Fruit fly (Drosophila melanogaster): ENCODE measurements around the gene CG12531.

The CG12531 gene

DNA sequence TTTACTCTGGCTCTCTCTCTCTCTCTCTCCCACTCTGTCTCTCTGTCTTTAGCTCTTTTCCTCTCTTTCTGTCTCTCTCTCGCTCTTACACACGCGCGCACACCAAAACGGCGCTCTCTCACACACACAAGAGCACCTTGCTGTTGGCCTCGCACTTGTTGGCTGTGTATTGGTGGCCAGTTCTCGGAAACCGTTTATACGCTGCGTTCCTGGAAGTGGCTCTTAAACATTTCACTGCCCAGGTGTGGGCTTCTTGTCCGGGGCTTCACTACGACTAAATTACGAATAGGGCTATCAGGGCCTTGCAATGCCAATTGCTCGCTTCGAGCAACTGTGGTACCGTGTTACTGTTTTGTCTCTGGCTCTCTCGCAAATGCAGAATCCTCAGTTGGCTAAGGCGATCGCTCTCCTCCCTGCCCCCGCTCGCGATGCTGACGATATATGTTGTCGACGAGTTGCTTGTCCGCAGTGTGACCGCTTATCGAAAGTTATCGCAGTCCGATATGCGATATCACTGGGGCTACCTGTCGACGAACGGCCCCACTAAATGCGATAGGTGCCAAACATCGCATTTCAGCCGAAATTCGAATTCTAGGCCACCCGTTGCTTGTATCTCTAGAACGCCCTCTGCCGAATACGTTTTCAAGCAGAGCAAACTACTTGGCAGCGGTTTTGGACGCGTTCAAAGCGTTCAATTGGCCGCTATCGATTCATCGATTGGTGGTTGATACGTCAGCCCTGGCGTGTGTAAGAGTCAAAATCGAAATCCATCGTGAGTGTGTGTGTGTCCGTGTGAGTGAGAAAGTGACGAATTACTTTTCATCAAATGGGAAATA lies 35.5 kb upstream of the CG12531 start, which contains the start of the genes dome and Ubqn (continued):
- TF ChIP-seq CG1647 (GFP tag; optimal IDR thresholded peaks at IDR 0.05), result no peak
- peak; percentile 96 for TF ChIP-seq vnd (GFP tag; IDR thresholded peaks at IDR 0.05; ENCODE audit: partially characterized antibody)
- TF ChIP-seq Meics (GFP tag; optimal IDR thresholded peaks at IDR 0.05), result peak; percentile 36
- peak; percentile 33 for TF ChIP-seq NC2β (GFP tag; optimal IDR thresholded peaks at IDR 0.05)
- TF ChIP-seq CG8944 (GFP tag; optimal IDR thresholded peaks at IDR 0.05), result no peak
- no peak for TF ChIP-seq usp (GFP tag; optimal IDR thresholded peaks at IDR 0.05)
- TF ChIP-seq Hr3 (GFP tag; optimal IDR thresholded peaks at IDR 0.05), result no peak
- no peak for TF ChIP-seq Hey (tag; optimal IDR thresholded peaks at IDR 0.05)
- TF ChIP-seq seq (GFP tag; IDR thresholded peaks at IDR 0.05), result no peak
- no peak for TF ChIP-seq CG4360 (GFP tag; IDR thresholded peaks at IDR 0.05)
- TF ChIP-seq h (optimal IDR thresholded peaks at IDR 0.05), result no peak
- TF ChIP-seq CG10274 (GFP tag; optimal IDR thresholded peaks at IDR 0.05), result no peak
- TF ChIP-seq stwl (tag; optimal IDR thresholded peaks at IDR 0.05), result peak; percentile 72
- no peak for TF ChIP-seq Fer2 (tag; optimal IDR thresholded peaks at IDR 0.05)
- TF ChIP-seq Bdp1 (GFP tag; optimal IDR thresholded peaks at IDR 0.05), result no peak
- TF ChIP-seq CG3407 (GFP tag; optimal IDR thresholded peaks at IDR 0.05), result no peak
- TF ChIP-seq sens-2 (GFP tag; IDR thresholded peaks at IDR 0.05), result no peak
- no peak for TF ChIP-seq vfl (GFP tag; optimal IDR thresholded peaks at IDR 0.05)
- peak; percentile 46 for TF ChIP-seq CG16863 (GFP tag; optimal IDR thresholded peaks at IDR 0.05)
- peak; percentile 20 for TF ChIP-seq lbe (GFP tag; optimal IDR thresholded peaks at IDR 0.05)
- TF ChIP-seq CG6654 (GFP tag; optimal IDR thresholded peaks at IDR 0.05), result no peak
- peak; percentile 23 for TF ChIP-seq dmrt11E (tag; optimal IDR thresholded peaks at IDR 0.05)
- TF ChIP-seq Neu2 (GFP tag; optimal IDR thresholded peaks at IDR 0.05; ENCODE audit: borderline replicate concordance), result peak; percentile 82
- no peak for TF ChIP-seq CG8089 (GFP tag; optimal IDR thresholded peaks at IDR 0.05)
- TF ChIP-seq Dbx (GFP tag; IDR thresholded peaks at IDR 0.05), result peak; percentile 32; the same call in 1 of the 3 replicates
- peak; percentile 53 for TF ChIP-seq CG8290 (GFP tag; optimal IDR thresholded peaks at IDR 0.05)
- peak in 1 of 2 experiments; percentile 64 for TF ChIP-seq CG8290 (tag; optimal IDR thresholded peaks at IDR 0.05)
- peak; percentile 77 for TF ChIP-seq nom (GFP tag; optimal IDR thresholded peaks at IDR 0.05)
- no peak for TF ChIP-seq CG10959 (GFP tag; IDR thresholded peaks at IDR 0.05)
- TF ChIP-seq Antp (GFP tag; optimal IDR thresholded peaks at IDR 0.05), result no peak
- peak; percentile 48 for TF ChIP-seq Fer1 (GFP tag; optimal IDR thresholded peaks at IDR 0.05)
- no peak for TF ChIP-seq CG11723 (GFP tag; optimal IDR thresholded peaks at IDR 0.05)
- TF ChIP-seq bbx (GFP tag; IDR thresholded peaks at IDR 0.05; ENCODE audit: partially characterized antibody), result peak; percentile 82
- TF ChIP-seq Rfx (GFP tag; IDR thresholded peaks at IDR 0.05), result no peak
- peak; percentile 33 for TF ChIP-seq kah (GFP tag; optimal IDR thresholded peaks at IDR 0.05)
- peak; percentile 49 for TF ChIP-seq CG12071 (GFP tag; optimal IDR thresholded peaks at IDR 0.05)
- TF ChIP-seq fd102C (GFP tag; optimal IDR thresholded peaks at IDR 0.05), result no peak
- peak; percentile 98 for TF ChIP-seq Trl (optimal IDR thresholded peaks at IDR 0.05)
- TF ChIP-seq Trl (GFP tag; optimal IDR thresholded peaks at IDR 0.05), result peak; percentile 22
- TF ChIP-seq Hmr (GFP tag; optimal IDR thresholded peaks at IDR 0.05), result peak; percentile 22
- TF ChIP-seq Ptx1 (GFP tag; IDR thresholded peaks at IDR 0.05), result no peak
- no peak for TF ChIP-seq Gsc (GFP tag; IDR thresholded peaks at IDR 0.05)
- no peak for TF ChIP-seq Bteb2 (GFP tag; optimal IDR thresholded peaks at IDR 0.05)
- no peak for TF ChIP-seq Mes4 (GFP tag; optimal IDR thresholded peaks at IDR 0.05)
- no peak for TF ChIP-seq GATAe (GFP tag; conservative IDR thresholded peaks at IDR 0.05)
- no peak for TF ChIP-seq fd64A (GFP tag; optimal IDR thresholded peaks at IDR 0.05)
- no peak for TF ChIP-seq wor (GFP tag; IDR thresholded peaks at IDR 0.05)
- no peak for TF ChIP-seq CG12299 (tag; optimal IDR thresholded peaks at IDR 0.05)
- TF ChIP-seq BEAF-32 (GFP tag; optimal IDR thresholded peaks at IDR 0.05), result peak; percentile 98
- no peak for TF ChIP-seq CG18011 (GFP tag; optimal IDR thresholded peaks at IDR 0.05)
- peak; percentile 31 for TF ChIP-seq lilli (GFP tag; optimal IDR thresholded peaks at IDR 0.05)
